Fruit fly (Drosophila melanogaster): ENCODE measurements around the gene Gbeta5.

Gene Gbeta5

DNA sequence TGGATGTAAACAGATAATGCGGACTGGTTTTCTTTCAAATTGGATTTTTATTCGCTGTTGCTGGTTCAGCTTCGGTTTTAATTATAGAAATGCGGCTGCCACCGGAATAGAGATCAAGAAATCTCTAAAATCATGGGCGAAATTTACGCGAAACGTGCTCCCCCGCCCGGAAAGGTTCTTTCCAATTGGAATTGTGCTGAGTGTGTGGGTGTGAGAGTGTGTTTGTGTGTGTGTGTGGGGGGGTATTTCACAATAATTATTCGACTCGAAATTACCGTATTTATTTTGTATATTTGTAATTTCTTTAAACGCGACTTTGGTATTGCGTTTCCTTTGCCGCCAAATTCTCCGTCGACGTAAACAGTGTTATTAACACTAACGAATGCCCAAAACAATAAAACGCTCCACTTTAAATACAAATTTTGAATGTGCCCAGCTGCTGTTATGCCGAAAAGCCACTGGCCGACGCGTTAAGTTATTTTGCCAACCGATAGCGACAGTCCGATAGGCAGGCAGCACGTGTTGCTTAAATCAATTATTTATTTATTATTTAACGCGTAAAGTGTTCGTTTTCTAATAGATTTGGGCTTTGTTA lies 36.3 kb downstream of the Gbeta5 start, which contains the start of gene Gclc (continued):
- TF ChIP-seq pan (optimal IDR thresholded peaks at IDR 0.05) (no peak), pan (GFP tag; optimal IDR thresholded peaks at IDR 0.05 in 1 of 2, IDR thresholded peaks at IDR 0.05 in 1 of 2) (no peak), Trl (optimal IDR thresholded peaks at IDR 0.05) (no peak), Trl (GFP tag; optimal IDR thresholded peaks at IDR 0.05) (no peak), ato (GFP tag; IDR thresholded peaks at IDR 0.05; ENCODE audit: partially characterized antibody) (no peak), amos (GFP tag; IDR thresholded peaks at IDR 0.05; ENCODE audit: partially characterized antibody) (peak; percentile 54; the same call in 1 of the 2 replicates), Max (GFP tag; optimal IDR thresholded peaks at IDR 0.05) (peak; percentile 23), aop (GFP tag; IDR thresholded peaks at IDR 0.05) (no peak), cato (GFP tag; optimal IDR thresholded peaks at IDR 0.05; ENCODE audit: borderline replicate concordance) (no peak), row (GFP tag; IDR thresholded peaks at IDR 0.05) (peak; percentile 25; the same call in 1 of the 3 replicates), gsb (GFP tag; IDR thresholded peaks at IDR 0.05) (no peak), E2f2 (GFP tag; IDR thresholded peaks at IDR 0.05) (peak; percentile 50), klu (GFP tag; IDR thresholded peaks at IDR 0.05) (no peak), Lpt (GFP tag; optimal IDR thresholded peaks at IDR 0.05) (no peak), slou (GFP tag; optimal IDR thresholded peaks at IDR 0.05) (no peak), CG11504 (tag; optimal IDR thresholded peaks at IDR 0.05) (no peak), stwl (tag; optimal IDR thresholded peaks at IDR 0.05) (peak; percentile 86), CG17912 (GFP tag; optimal IDR thresholded peaks at IDR 0.05) (no peak), ham (GFP tag; IDR thresholded peaks at IDR 0.05) (no peak), tup (GFP tag; optimal IDR thresholded peaks at IDR 0.05) (no peak), CG6813 (GFP tag; optimal IDR thresholded peaks at IDR 0.05) (peak; percentile 19), dm (GFP tag; optimal IDR thresholded peaks at IDR 0.05) (peak; percentile 81), yki (optimal IDR thresholded peaks at IDR 0.05) (no peak), D19B (GFP tag; optimal IDR thresholded peaks at IDR 0.05) (peak; percentile 3), CG32532 (GFP tag; IDR thresholded peaks at IDR 0.05) (no peak), nerfin-1 (tag; optimal IDR thresholded peaks at IDR 0.05) (no peak), CG8944 (GFP tag; optimal IDR thresholded peaks at IDR 0.05) (no peak), sens (GFP tag) (peak; percentile 53), Atf6 (GFP tag; IDR thresholded peaks at IDR 0.05) (0 out of 2 replicates have a peak, but pooled peaks have one; percentile 8), kah (GFP tag; optimal IDR thresholded peaks at IDR 0.05) (no peak), Elba2 (GFP tag; optimal IDR thresholded peaks at IDR 0.05) (peak; percentile 55), scrt (GFP tag; optimal IDR thresholded peaks at IDR 0.05) (peak; percentile 47), CG15514 (GFP tag; optimal IDR thresholded peaks at IDR 0.05) (peak; percentile 39), CG3281 (GFP tag; optimal IDR thresholded peaks at IDR 0.05) (peak; percentile 11), h (optimal IDR thresholded peaks at IDR 0.05) (no peak), CG31441 (GFP tag; IDR thresholded peaks at IDR 0.05) (no peak), Nf-YC (tag; optimal IDR thresholded peaks at IDR 0.05) (peak; percentile 14), CTCF (GFP tag; optimal IDR thresholded peaks at IDR 0.05) (no peak), Jarid2 (GFP tag; optimal IDR thresholded peaks at IDR 0.05) (peak; percentile 56), CG30403 (GFP tag; optimal IDR thresholded peaks at IDR 0.05) (no peak), CG11398 (GFP tag; optimal IDR thresholded peaks at IDR 0.05) (no peak), Optix (GFP tag; IDR thresholded peaks at IDR 0.05) (no peak), BEAF-32 (GFP tag; optimal IDR thresholded peaks at IDR 0.05) (peak; percentile 66), CG13287 (GFP tag; IDR thresholded peaks at IDR 0.05; ENCODE audit: partially characterized antibody) (peak; percentile 62), chif (GFP tag; optimal IDR thresholded peaks at IDR 0.05) (no peak), Med (GFP tag) (peak; percentile 81), inv (GFP tag; IDR thresholded peaks at IDR 0.05; ENCODE audit: partially characterized antibody) (peak; percentile 20; the same call in 1 of the 2 replicates), cg (GFP tag; optimal IDR thresholded peaks at IDR 0.05) (peak; percentile 75), danr (GFP tag; IDR thresholded peaks at IDR 0.05) (no peak), ranshi (GFP tag; IDR thresholded peaks at IDR 0.05) (no peak), pzg (GFP tag; optimal IDR thresholded peaks at IDR 0.05) (peak; percentile 59), Dp (GFP tag; optimal IDR thresholded peaks at IDR 0.05) (peak; percentile 43)

Measured in whole organism, embryonic.